Fruit fly (Drosophila melanogaster): Measurements from ENCODE around the gene CG9130.

DNA sequence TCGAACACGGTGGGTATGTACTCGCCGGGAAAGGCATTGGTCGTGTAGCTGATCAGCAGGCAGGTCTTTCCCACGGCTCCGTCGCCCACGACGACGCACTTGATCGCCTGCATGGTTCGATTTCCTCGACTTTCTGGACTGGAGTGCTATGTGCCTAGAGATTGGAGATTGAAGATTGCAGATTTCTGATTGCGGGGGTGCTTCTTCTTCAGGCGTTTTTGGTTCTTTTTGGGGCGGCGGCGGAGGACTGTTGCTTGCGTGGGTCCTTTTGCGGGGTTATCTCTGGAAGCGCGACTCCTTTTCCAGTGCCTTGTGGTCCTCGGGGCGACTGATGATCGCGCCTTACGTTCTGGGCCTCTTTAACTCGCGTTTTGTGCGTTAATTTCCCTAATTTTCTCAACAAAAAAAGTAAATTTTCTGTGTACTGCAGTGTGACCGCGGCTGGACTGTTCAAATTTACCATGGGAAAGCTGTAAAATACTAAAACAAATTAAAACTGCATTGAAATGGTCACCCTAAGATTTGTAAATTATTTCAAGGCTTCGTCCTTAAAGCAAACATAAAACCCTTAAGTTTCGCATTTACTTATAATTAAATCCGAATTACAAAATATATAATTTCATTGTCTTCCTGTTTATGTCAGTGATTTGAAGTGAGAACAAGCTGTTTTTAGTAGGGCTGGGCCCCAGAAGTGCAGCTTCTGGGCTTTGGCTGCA lies 50.6 kb downstream of the CG9130 start, which contains the start of the genes Rac1 and Acat2:
- TF ChIP-seq CTCF (optimal IDR thresholded peaks at IDR 0.05): no peak
- TF ChIP-seq CG8478 (optimal IDR thresholded peaks at IDR 0.05): no peak

All from S2 (cell line).